Worm (Caenorhabditis elegans) whole organism, L2 larva: ENCODE results near the gene Y75B8A.13.

ENCODE experiments used
- ZK546.5 ChIP-seq: sonication (generic microtip); optimal IDR thresholded peaks from 2 replicates; lab custom pipeline; 2017; ENCODE audit warnings: missing biosample characterization, missing genetic modification characterization
- aly-2 ChIP-seq: fragments of 150-350 bp; optimal IDR thresholded peaks from 2 replicates; lab custom pipeline; 2014; ENCODE audit warnings: missing biosample characterization, missing genetic modification characterization
- lsy-2 ChIP-seq, 2 experiments: fragments of 150-350 bp in 1 of 2; sonication (generic microtip) in 1 of 2; optimal IDR thresholded peaks; 2 replicates each; lab custom pipeline; 2014 to 2017; ENCODE audit warnings: missing biosample characterization in 2 of 2, missing genetic modification characterization in 2 of 2
- nhr-237 ChIP-seq: fragments of 150-350 bp; optimal IDR thresholded peaks from 2 replicates; lab custom pipeline; 2014; ENCODE audit warnings: missing biosample characterization, missing genetic modification characterization
- skn-1 ChIP-seq: sonication (generic microtip); optimal IDR thresholded peaks from 2 replicates; lab custom pipeline; 2017; ENCODE audit warnings: missing biosample characterization, missing genetic modification characterization
- unc-39 ChIP-seq: fragments of 150-350 bp; optimal IDR thresholded peaks from 2 replicates; lab custom pipeline; 2014; ENCODE audit warnings: missing biosample characterization, missing genetic modification characterization

DNA sequence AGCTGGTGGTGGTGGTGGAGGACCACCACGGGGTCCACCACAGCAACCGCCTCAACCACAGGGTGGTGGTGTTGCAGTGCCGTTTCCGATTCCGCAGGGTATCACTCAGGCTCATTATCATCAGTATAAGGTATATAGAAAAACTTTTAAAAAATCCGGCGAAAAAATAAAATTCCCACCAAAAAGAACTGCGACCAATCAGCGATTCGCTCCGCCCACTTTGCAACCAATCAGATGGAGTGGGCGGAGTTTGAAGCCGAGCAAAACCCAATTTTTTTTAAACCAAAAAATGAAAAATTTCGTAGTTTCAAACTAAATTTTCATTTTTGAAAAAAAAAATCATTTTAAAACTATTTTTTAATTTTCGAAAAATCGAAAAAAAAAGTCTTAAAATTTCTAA is 54.6 kb downstream of the Y75B8A.13 start:
- TF ChIP-seq aly-2 (tag; lab: Kevin White, UChicago) (no peak), skn-1 (tag; lab: Kevin White, UChicago) (no peak), ZK546.5 (tag; lab: Kevin White, UChicago) (no peak), lsy-2 (tag; optimal IDR thresholded peaks at IDR 0.05; lab: Kevin White, UChicago) (no peak), unc-39 (no peak), nhr-237 (tag; lab: Kevin White, UChicago) (no peak)
